Worm (Caenorhabditis elegans) whole organism, L3 larva: ENCODE data around the gene srh-113.

Experiments
- fkh-10 ChIP-seq: sonication (generic microtip); optimal IDR thresholded peaks from 2 replicates; lab custom pipeline; 2017; ENCODE audit warnings: missing biosample characterization, missing genetic modification reagents, missing genetic modification characterization
- nhr-23 ChIP-seq: fragments of 150-350 bp; optimal IDR thresholded peaks from 2 replicates; lab custom pipeline; 2014; ENCODE audit warnings: missing biosample characterization, missing genetic modification reagents, missing genetic modification characterization
- snpc-4 ChIP-seq: fragments of 150-350 bp; optimal IDR thresholded peaks from 2 replicates; lab custom pipeline; 2014; ENCODE audit warnings: missing biosample characterization, missing genetic modification characterization

ce11 chrV:17223305-17223704, 10.5 kb downstream of the srh-113 start, which contains the start of gene srh-252:
- TF ChIP-seq nhr-23 (no peak), fkh-10 (GFP tag; lab: Kevin White, UChicago) (no peak), snpc-4 (no peak)
